Worm (Caenorhabditis elegans): ENCODE measurements around the gene zipt-7.1.

The zipt-7.1 gene

DNA sequence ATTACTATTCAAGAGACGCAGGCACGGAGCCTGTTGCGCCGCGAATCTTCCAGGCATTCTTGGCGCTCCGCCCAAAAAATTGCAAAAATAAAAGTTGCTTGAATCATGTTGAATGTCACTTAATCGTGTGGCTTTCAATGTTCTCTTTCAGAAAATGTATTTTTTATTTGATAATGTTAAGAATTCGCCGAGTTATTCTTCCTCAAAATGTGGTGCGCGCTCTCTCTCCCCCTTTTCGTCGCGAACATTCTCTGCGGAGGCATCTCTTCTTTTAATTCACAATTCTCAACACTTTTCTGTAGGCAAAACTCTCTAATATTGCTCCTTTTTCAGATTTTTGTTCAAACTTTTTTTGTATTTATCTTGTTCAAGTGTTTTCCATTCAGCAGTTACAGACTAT lies 9.6 kb downstream of the zipt-7.1 start (continued):
- TF ChIP-seq Y48G9A.11 (GFP tag; IDR thresholded peaks at IDR 0.05) = peak; percentile 86
- TF ChIP-seq attf-4 (tag; optimal IDR thresholded peaks at IDR 0.05) = no peak
- TF ChIP-seq mxl-3 (GFP tag; optimal IDR thresholded peaks at IDR 0.05) = peak; percentile 32
- peak; percentile 92 for TF ChIP-seq vab-7 (GFP tag; IDR thresholded peaks at IDR 0.05)
- peak; percentile 92 for TF ChIP-seq spr-1 (tag; optimal IDR thresholded peaks at IDR 0.05)
- TF ChIP-seq lin-13 (GFP tag; optimal IDR thresholded peaks at IDR 0.05) = peak; percentile 93
- TF ChIP-seq Y75B8A.6 (GFP tag; IDR thresholded peaks at IDR 0.05) = peak; percentile 89
- peak; percentile 87 for TF ChIP-seq lin-29 (GFP tag; IDR thresholded peaks at IDR 0.05)
- peak; percentile 98 for TF ChIP-seq zfp-3 (GFP tag; conservative IDR thresholded peaks at IDR 0.05)
- TF ChIP-seq ama-1 (optimal IDR thresholded peaks at IDR 0.05) = no peak

DNA sequence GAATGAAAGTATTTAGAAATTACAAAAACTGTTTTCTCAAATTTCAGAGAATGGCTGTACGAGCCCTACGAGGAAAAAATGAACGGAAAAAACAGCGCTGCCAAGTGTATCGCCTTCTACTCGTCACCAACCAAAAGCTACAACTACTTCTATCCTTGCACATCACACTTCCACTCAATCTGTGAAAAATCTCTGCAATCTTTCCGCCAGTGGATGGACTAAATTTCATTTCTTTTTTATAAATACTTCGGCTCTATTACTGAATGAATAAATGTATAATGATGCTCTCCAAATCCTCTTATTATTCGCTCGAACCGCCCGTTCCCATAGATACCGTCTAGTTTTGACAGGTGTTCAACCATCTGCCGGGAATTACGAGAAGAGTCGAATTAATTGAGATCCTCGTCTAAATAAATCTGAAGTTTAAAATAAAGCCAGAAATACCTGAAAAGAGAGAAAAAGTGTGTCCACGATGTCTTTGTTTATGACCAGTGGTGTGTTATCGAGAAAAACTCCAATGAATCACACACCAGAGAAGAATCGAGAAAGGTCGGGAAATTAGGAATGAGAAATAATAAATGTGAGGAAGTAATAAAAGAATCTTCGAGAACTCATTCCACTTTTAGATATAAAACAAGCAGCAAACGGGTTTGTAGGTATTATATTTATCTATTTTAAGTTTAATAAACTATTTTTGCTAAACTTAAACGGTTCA lies 10.3 kb downstream of the zipt-7.1 start:
- no peak for TF ChIP-seq lin-15B (tag; optimal IDR thresholded peaks at IDR 0.05)
- TF ChIP-seq snpc-1.2 (GFP tag; IDR thresholded peaks at IDR 0.05) = peak; percentile 65; the same call in 1 of the 2 replicates
- TF ChIP-seq tag-97 (GFP tag; IDR thresholded peaks at IDR 0.05) = no peak
- TF ChIP-seq sdz-12 (GFP tag; optimal IDR thresholded peaks at IDR 0.05) = no peak
- TF ChIP-seq nhr-25 (tag; optimal IDR thresholded peaks at IDR 0.05; ENCODE audit: borderline replicate concordance, insufficient read depth) = no peak
- TF ChIP-seq hlh-30 (tag; optimal IDR thresholded peaks at IDR 0.05; ENCODE audit: insufficient read depth) = peak; percentile 12
- 0 out of 2 replicates have a peak, but pooled peaks have one; percentile 37 for TF ChIP-seq Y105C5A.15 (GFP tag; IDR thresholded peaks at IDR 0.05)
- TF ChIP-seq zfp-2 (tag; optimal IDR thresholded peaks at IDR 0.05) = no peak
- TF ChIP-seq nhr-6 (tag; optimal IDR thresholded peaks at IDR 0.05) = no peak
- TF ChIP-seq dmd-8 (GFP tag; IDR thresholded peaks at IDR 0.05) = no peak
- TF ChIP-seq lin-39 (tag; optimal IDR thresholded peaks at IDR 0.05) = no peak
- TF ChIP-seq aha-1 (tag) = no peak
- no peak for TF ChIP-seq hif-1 (tag; optimal IDR thresholded peaks at IDR 0.05)
- TF ChIP-seq daf-16 (GFP tag; optimal IDR thresholded peaks at IDR 0.05) = peak in 1 of 2 experiments; percentile 29
- TF ChIP-seq daf-16 (tag; optimal IDR thresholded peaks at IDR 0.05) = peak; percentile 74
- 0 out of 4 replicates have a peak, but pooled peaks of 1 of the 2 experiments have one; percentile 69 for TF ChIP-seq madf-5 (GFP tag; IDR thresholded peaks at IDR 0.05)
- TF ChIP-seq ama-1 (optimal IDR thresholded peaks at IDR 0.05) = no peak
- TF ChIP-seq skn-1 (tag; optimal IDR thresholded peaks at IDR 0.05) = peak; percentile 21
- TF ChIP-seq nhr-41 (GFP tag; IDR thresholded peaks at IDR 0.05) = no peak
- no peak for TF ChIP-seq ceh-82 (tag; optimal IDR thresholded peaks at IDR 0.05)
- TF ChIP-seq ceh-32 (tag; optimal IDR thresholded peaks at IDR 0.05; ENCODE audit: poor library complexity) = no peak
- no peak for TF ChIP-seq spr-3 (GFP tag; optimal IDR thresholded peaks at IDR 0.05)
- no peak for TF ChIP-seq rbr-2 (tag; optimal IDR thresholded peaks at IDR 0.05)
- TF ChIP-seq lim-7 (GFP tag; IDR thresholded peaks at IDR 0.05) = no peak
- no peak for TF ChIP-seq nhr-42 (GFP tag; IDR thresholded peaks at IDR 0.05)
- 0 out of 2 replicates have a peak, but pooled peaks have one; percentile 54 for TF ChIP-seq mdt-29 (GFP tag; IDR thresholded peaks at IDR 0.05)
- no peak for TF ChIP-seq lin-13 (GFP tag; optimal IDR thresholded peaks at IDR 0.05)
- TF ChIP-seq nhr-237 (tag; optimal IDR thresholded peaks at IDR 0.05) = no peak
- no peak for TF ChIP-seq ces-1 (GFP tag; optimal IDR thresholded peaks at IDR 0.05)
- no peak for TF ChIP-seq mdl-1 (tag; optimal IDR thresholded peaks at IDR 0.05)
- TF ChIP-seq unc-39 (tag; optimal IDR thresholded peaks at IDR 0.05) = no peak
- TF ChIP-seq nhr-28 (tag; optimal IDR thresholded peaks at IDR 0.05) = no peak
- 0 out of 2 replicates have a peak, but pooled peaks have one; percentile 6 for TF ChIP-seq T26A8.4 (GFP tag; IDR thresholded peaks at IDR 0.05)
- TF ChIP-seq madf-9 (GFP tag; conservative IDR thresholded peaks at IDR 0.05) = no peak
- TF ChIP-seq zip-11 (GFP tag; IDR thresholded peaks at IDR 0.05) = no peak
- TF ChIP-seq nhr-76 (tag; optimal IDR thresholded peaks at IDR 0.05) = no peak
- TF ChIP-seq snpc-4 (tag; optimal IDR thresholded peaks at IDR 0.05) = no peak
- no peak for TF ChIP-seq saeg-2 (GFP tag; IDR thresholded peaks at IDR 0.05)
- no peak for TF ChIP-seq vab-7 (GFP tag; IDR thresholded peaks at IDR 0.05)
- TF ChIP-seq nhr-10 (tag; optimal IDR thresholded peaks at IDR 0.05) = no peak
- no peak for TF ChIP-seq ceh-28 (tag; optimal IDR thresholded peaks at IDR 0.05)

All from whole organism, L4 larva.